Fruit fly (Drosophila melanogaster): ENCODE data around the gene CG15199.
A peak's percentile ranks its signal among the peaks of the same experiment; 100 is the strongest.

CG15199 gene

dm6 chrX:11155808-11156589 is 14.4 kb upstream of the CG15199 start:
- no peak for TF ChIP-seq CG8319 (GFP tag; optimal IDR thresholded peaks at IDR 0.05)
- TF ChIP-seq Sox102F (GFP tag; optimal IDR thresholded peaks at IDR 0.05), result no peak
- no peak for TF ChIP-seq CG7368 (GFP tag; optimal IDR thresholded peaks at IDR 0.05)
- TF ChIP-seq CG6792 (GFP tag; optimal IDR thresholded peaks at IDR 0.05), result peak; percentile 16
- TF ChIP-seq fkh (GFP tag; optimal IDR thresholded peaks at IDR 0.05), result no peak
- no peak for TF ChIP-seq Hr4 (GFP tag; optimal IDR thresholded peaks at IDR 0.05)
- TF ChIP-seq net (GFP tag; optimal IDR thresholded peaks at IDR 0.05), result no peak
- no peak for TF ChIP-seq CG32006 (GFP tag; optimal IDR thresholded peaks at IDR 0.05)
- TF ChIP-seq CG6163 (GFP tag; IDR thresholded peaks at IDR 0.05), result peak; percentile 5; the same call in 1 of the 3 replicates
- TF ChIP-seq cyc (GFP tag; optimal IDR thresholded peaks at IDR 0.05), result no peak
- TF ChIP-seq CG11762 (GFP tag; optimal IDR thresholded peaks at IDR 0.05; ENCODE audit: insufficient read depth), result no peak
- TF ChIP-seq CG4318 (GFP tag; optimal IDR thresholded peaks at IDR 0.05), result no peak
- TF ChIP-seq acj6 (GFP tag; optimal IDR thresholded peaks at IDR 0.05), result peak; percentile 32
- TF ChIP-seq Sox15 (GFP tag; optimal IDR thresholded peaks at IDR 0.05), result no peak
- TF ChIP-seq Hr39 (GFP tag; optimal IDR thresholded peaks at IDR 0.05), result no peak
- TF ChIP-seq CG31627 (GFP tag; optimal IDR thresholded peaks at IDR 0.05), result no peak
- TF ChIP-seq salr (GFP tag; optimal IDR thresholded peaks at IDR 0.05), result no peak
- peak; percentile 27 for TF ChIP-seq pdm3 (GFP tag; optimal IDR thresholded peaks at IDR 0.05)
- peak; percentile 74 for TF ChIP-seq dsx (GFP tag; optimal IDR thresholded peaks at IDR 0.05; ENCODE audit: poor library complexity, severe bottlenecking)
- no peak for TF ChIP-seq vri (GFP tag; optimal IDR thresholded peaks at IDR 0.05)
- TF ChIP-seq CG6276 (GFP tag; optimal IDR thresholded peaks at IDR 0.05), result no peak
- TF ChIP-seq svp (GFP tag), result no peak
- no peak for TF ChIP-seq Hr38 (GFP tag; optimal IDR thresholded peaks at IDR 0.05)
- TF ChIP-seq Eip75B (GFP tag; optimal IDR thresholded peaks at IDR 0.05), result no peak
- no peak for TF ChIP-seq Ets21C (GFP tag; optimal IDR thresholded peaks at IDR 0.05)
- no peak for TF ChIP-seq CG11294 (GFP tag; IDR thresholded peaks at IDR 0.05)
- peak; percentile 17 for TF ChIP-seq esn (GFP tag; optimal IDR thresholded peaks at IDR 0.05)
- no peak for TF ChIP-seq Sox14 (GFP tag; optimal IDR thresholded peaks at IDR 0.05)
- TF ChIP-seq lz (GFP tag; optimal IDR thresholded peaks at IDR 0.05), result no peak
- TF ChIP-seq Ets96B (tag; optimal IDR thresholded peaks at IDR 0.05), result no peak
- TF ChIP-seq CG11902 (GFP tag; optimal IDR thresholded peaks at IDR 0.05), result no peak
- no peak for TF ChIP-seq CG6854 (GFP tag; optimal IDR thresholded peaks at IDR 0.05)
- no peak for TF ChIP-seq Lpt (GFP tag; optimal IDR thresholded peaks at IDR 0.05)
- TF ChIP-seq Met (GFP tag; optimal IDR thresholded peaks at IDR 0.05), result no peak
- no peak for TF ChIP-seq eg (GFP tag; IDR thresholded peaks at IDR 0.05)
- no peak for TF ChIP-seq fd85E (GFP tag; optimal IDR thresholded peaks at IDR 0.05)
- peak; percentile 2 for TF ChIP-seq achi (GFP tag; optimal IDR thresholded peaks at IDR 0.05)
- TF ChIP-seq CG8119 (GFP tag; IDR thresholded peaks at IDR 0.05), result peak; percentile 41; the same call in 2 of the 3 replicates
- no peak for TF ChIP-seq dac (GFP tag; optimal IDR thresholded peaks at IDR 0.05)
- no peak for TF ChIP-seq spab (GFP tag; optimal IDR thresholded peaks at IDR 0.05)
- peak; percentile 11 for TF ChIP-seq CG3919 (GFP tag; optimal IDR thresholded peaks at IDR 0.05)
- TF ChIP-seq CG16779 (tag; optimal IDR thresholded peaks at IDR 0.05), result no peak
- TF ChIP-seq Smox (GFP tag; optimal IDR thresholded peaks at IDR 0.05), result no peak
- no peak for TF ChIP-seq CG34406 (GFP tag; optimal IDR thresholded peaks at IDR 0.05)
- TF ChIP-seq Eip78C (GFP tag), result peak; percentile 78
- TF ChIP-seq CG1621 (tag; optimal IDR thresholded peaks at IDR 0.05), result no peak
- TF ChIP-seq CG10631 (GFP tag; optimal IDR thresholded peaks at IDR 0.05), result no peak
- TF ChIP-seq Gug (GFP tag; IDR thresholded peaks at IDR 0.05), result 0 out of 2 replicates have a peak, but pooled peaks have one; percentile 12
- no peak for TF ChIP-seq ss (GFP tag; optimal IDR thresholded peaks at IDR 0.05)
- TF ChIP-seq Blimp-1 (GFP tag; optimal IDR thresholded peaks at IDR 0.05), result no peak
- 0 out of 2 replicates have a peak, but pooled peaks have one; percentile 31 for TF ChIP-seq CG15336 (GFP tag; IDR thresholded peaks at IDR 0.05)
